Worm (Caenorhabditis elegans) whole organism, young adult: ENCODE results near the gene F53F4.7.

Experiments
- B0336.3 ChIP-seq: fragments of 200-800 bp; sonication (Bioruptor generic); IDR thresholded peaks from 2 replicates; pipeline ENCODE4 v1.3.6; 2022; ENCODE audit warnings: missing genetic modification characterization, missing compliant biosample characterization
- C06A6.2 ChIP-seq: fragments of 200-800 bp; sonication (Bioruptor generic); conservative IDR thresholded peaks from 2 replicates; pipeline ENCODE4 v1.3.6; 2022; ENCODE audit warnings: missing genetic modification characterization, missing compliant biosample characterization
- F33H1.4 ChIP-seq: fragments of 200-800 bp; sonication (Bioruptor generic); IDR thresholded peaks from 2 replicates; pipeline ENCODE4 v1.3.6; 2022; ENCODE audit warnings: missing genetic modification reagents, missing genetic modification characterization, missing compliant biosample characterization
- F55B11.4 ChIP-seq: sonication (generic microtip); optimal IDR thresholded peaks from 2 replicates; lab custom pipeline; 2016; ENCODE audit warnings: missing compliant biosample characterization, missing genetic modification characterization, borderline replicate concordance; ENCODE audit not compliant: insufficient read depth
- F57A8.1 ChIP-seq: fragments of 200-800 bp; sonication (Bioruptor generic); optimal IDR thresholded peaks from 2 replicates; lab custom pipeline; 2018; ENCODE audit warnings: mild to moderate bottlenecking, missing genetic modification characterization, moderate library complexity, missing compliant biosample characterization
- F57C9.4 ChIP-seq: sonication (generic microtip); optimal IDR thresholded peaks from 2 replicates; lab custom pipeline; 2017; ENCODE audit warnings: mild to moderate bottlenecking, missing genetic modification characterization, missing compliant biosample characterization
- K11D2.4 ChIP-seq: fragments of 200-800 bp; sonication (Bioruptor generic); IDR thresholded peaks from 2 replicates; pipeline ENCODE4 v1.3.6; 2022; ENCODE audit warnings: missing genetic modification reagents, missing genetic modification characterization, missing compliant biosample characterization
- Y79H2A.3 ChIP-seq: fragments of 200-800 bp; sonication (Bioruptor generic); conservative IDR thresholded peaks from 2 replicates; pipeline ENCODE4 v1.3.6; 2022; ENCODE audit warnings: missing genetic modification reagents, missing genetic modification characterization, missing compliant biosample characterization
- ama-1 ChIP-seq, 3 experiments: fragments of 150-350 bp in 1 of 3; sonication (generic microtip) in 2 of 3; optimal IDR thresholded peaks; 2 replicates each; lab custom pipeline; 2014 to 2018; ENCODE audit warnings: missing biosample characterization in 2 of 3, missing genetic modification characterization in 2 of 3, missing genetic modification reagents in 2 of 3
- aptf-3 ChIP-seq: fragments of 200-800 bp; sonication (Bioruptor generic); IDR thresholded peaks from 2 replicates; pipeline ENCODE4 v1.3.6; 2022; ENCODE audit warnings: missing genetic modification characterization, missing compliant biosample characterization
- attf-6 ChIP-seq: fragments of 200-800 bp; sonication (Bioruptor generic); IDR thresholded peaks from 2 replicates; pipeline ENCODE4 v1.3.6; 2022; ENCODE audit warnings: missing genetic modification reagents, missing genetic modification characterization, missing compliant biosample characterization
- ceh-27 ChIP-seq: fragments of 200-800 bp; sonication (Bioruptor generic); optimal IDR thresholded peaks from 2 replicates; lab custom pipeline; 2018; ENCODE audit warnings: mild to moderate bottlenecking, missing genetic modification characterization, moderate library complexity, missing compliant biosample characterization
- chd-7 ChIP-seq: sonication (generic microtip); optimal IDR thresholded peaks from 2 replicates; lab custom pipeline; 2016; ENCODE audit warnings: mild to moderate bottlenecking, missing genetic modification characterization, moderate library complexity, missing compliant biosample characterization
- dpl-1 ChIP-seq: fragments of 150-350 bp; optimal IDR thresholded peaks from 2 replicates; lab custom pipeline; 2014; ENCODE audit warnings: missing biosample characterization, missing genetic modification reagents, missing genetic modification characterization
- egl-44 ChIP-seq: fragments of 200-800 bp; sonication (Bioruptor generic); IDR thresholded peaks from 2 replicates; pipeline ENCODE4 v1.3.6; 2022; ENCODE audit warnings: missing genetic modification reagents, missing genetic modification characterization, missing compliant biosample characterization
- egrh-3 ChIP-seq: fragments of 200-800 bp; sonication (Bioruptor generic); IDR thresholded peaks from 2 replicates; pipeline ENCODE4 v1.3.6; 2022; ENCODE audit warnings: missing genetic modification reagents, missing genetic modification characterization, missing compliant biosample characterization
- gei-17 ChIP-seq: fragments of 200-800 bp; sonication (Bioruptor generic); optimal IDR thresholded peaks from 2 replicates; lab custom pipeline; 2018; ENCODE audit warnings: mild to moderate bottlenecking, missing genetic modification characterization, missing compliant biosample characterization
- him-1 ChIP-seq: sonication (generic microtip); optimal IDR thresholded peaks from 2 replicates; lab custom pipeline; 2016; ENCODE audit warnings: missing genotype, missing genetic modification reagents, missing genetic modification characterization, missing compliant biosample characterization
- hmg-20 ChIP-seq: fragments of 200-800 bp; sonication (Bioruptor generic); IDR thresholded peaks from 2 replicates; pipeline ENCODE4 v1.3.6; 2022; ENCODE audit warnings: missing genetic modification reagents, missing genetic modification characterization, missing compliant biosample characterization
- let-607 ChIP-seq, 2 experiments: fragments of 200-800 bp in 1 of 2; sonication (Bioruptor generic) in 1 of 2; sonication (generic microtip) in 1 of 2; optimal IDR thresholded peaks; 2 replicates each; lab custom pipeline; 2016 to 2018; ENCODE audit warnings: mild to moderate bottlenecking in 2 of 2, missing compliant biosample characterization in 2 of 2, missing genetic modification characterization in 2 of 2, moderate library complexity in 2 of 2, missing genotype in 1 of 2
- lsl-1 ChIP-seq: fragments of 200-800 bp; sonication (Bioruptor generic); optimal IDR thresholded peaks from 2 replicates; lab custom pipeline; 2018; ENCODE audit warnings: mild to moderate bottlenecking, missing genetic modification characterization, moderate library complexity, missing compliant biosample characterization
- madf-6 ChIP-seq: fragments of 200-800 bp; sonication (Bioruptor generic); IDR thresholded peaks from 2 replicates; pipeline ENCODE4 v1.3.6; 2022; ENCODE audit warnings: missing genetic modification reagents, missing genetic modification characterization, missing compliant biosample characterization
- madf-8 ChIP-seq: fragments of 200-800 bp; sonication (Bioruptor generic); conservative IDR thresholded peaks from 2 replicates; pipeline ENCODE4 v1.3.6; 2022; ENCODE audit warnings: missing genetic modification reagents, missing genetic modification characterization, missing compliant biosample characterization
- mes-4 ChIP-seq: sonication (generic microtip); optimal IDR thresholded peaks from 2 replicates; lab custom pipeline; 2016; ENCODE audit warnings: missing genotype, missing genetic modification characterization, missing compliant biosample characterization
- mxl-1 ChIP-seq: sonication (generic microtip); optimal IDR thresholded peaks from 2 replicates; lab custom pipeline; 2016; ENCODE audit warnings: missing genetic modification characterization, missing compliant biosample characterization
- nfyb-1 ChIP-seq: fragments of 200-800 bp; sonication (Bioruptor generic); IDR thresholded peaks from 2 replicates; pipeline ENCODE4 v1.3.6; 2022; ENCODE audit warnings: missing genetic modification reagents, missing genetic modification characterization, missing compliant biosample characterization
- nhr-80 ChIP-seq: sonication (generic microtip); optimal IDR thresholded peaks from 2 replicates; lab custom pipeline; 2016; ENCODE audit warnings: missing genetic modification characterization, missing compliant biosample characterization
- rec-8 ChIP-seq, 2 experiments: sonication (generic microtip); optimal IDR thresholded peaks; 2 replicates each; lab custom pipeline; 2016; ENCODE audit warnings: mild to moderate bottlenecking in 2 of 2, missing genetic modification characterization in 2 of 2, missing genetic modification reagents in 2 of 2, missing genotype in 2 of 2, missing biosample characterization in 1 of 2, missing compliant biosample characterization in 1 of 2, moderate library complexity in 1 of 2
- sea-2 ChIP-seq: fragments of 200-800 bp; sonication (Bioruptor generic); IDR thresholded peaks from 2 replicates; pipeline ENCODE4 v1.3.6; 2022; ENCODE audit warnings: missing genetic modification characterization, missing compliant biosample characterization
- snpc-3.4 ChIP-seq: sonication (generic microtip); optimal IDR thresholded peaks from 2 replicates; lab custom pipeline; 2017; ENCODE audit warnings: missing genetic modification characterization, mild to moderate bottlenecking, missing compliant biosample characterization, antibody characterized with exemption, moderate library complexity, missing genotype, missing genetic modification reagents
- sptf-2 ChIP-seq: fragments of 200-800 bp; sonication (Bioruptor generic); optimal IDR thresholded peaks from 2 replicates; lab custom pipeline; 2018; ENCODE audit warnings: mild to moderate bottlenecking, missing genetic modification characterization, missing compliant biosample characterization
- unc-62 ChIP-seq: fragments of 150-350 bp; optimal IDR thresholded peaks from 2 replicates; lab custom pipeline; 2014; ENCODE audit warnings: missing biosample characterization, missing genetic modification reagents, missing genetic modification characterization
- xnd-1 ChIP-seq: sonication (generic microtip); optimal IDR thresholded peaks from 2 replicates; lab custom pipeline; 2016; ENCODE audit warnings: missing genotype, missing genetic modification reagents, missing genetic modification characterization, missing compliant biosample characterization
- ztf-22 ChIP-seq: fragments of 200-800 bp; sonication (Bioruptor generic); optimal IDR thresholded peaks from 2 replicates; lab custom pipeline; 2018; ENCODE audit warnings: mild to moderate bottlenecking, missing genetic modification characterization, moderate library complexity, missing compliant biosample characterization
- ztf-6 ChIP-seq: fragments of 200-800 bp; sonication (Bioruptor generic); IDR thresholded peaks from 2 replicates; pipeline ENCODE4 v1.3.6; 2022; ENCODE audit warnings: missing genetic modification reagents, missing genetic modification characterization, missing compliant biosample characterization

The F53F4.7 gene

ce11 chrV:13587902-13588301 is 25.9 kb downstream of the F53F4.7 start, which contains the start of gene F53F4.17:
F53F4.17 (plus strand) TSS chrV:13588202.
- TF ChIP-seq ceh-27 (GFP tag; lab: Kevin White, UChicago) (no peak), B0336.3 (GFP tag; lab: Robert Waterston, UW) (no peak), egrh-3 (GFP tag; lab: Robert Waterston, UW) (no peak), madf-8 (GFP tag; lab: Robert Waterston, UW) (no peak), K11D2.4 (GFP tag; lab: Robert Waterston, UW) (no peak), unc-62 (GFP tag; lab: Kevin White, UChicago) (no peak), sea-2 (GFP tag; lab: Robert Waterston, UW) (no peak), Y79H2A.3 (GFP tag; lab: Robert Waterston, UW) (no peak), xnd-1 (tag; lab: Kevin White, UChicago) (no peak), gei-17 (GFP tag; lab: Kevin White, UChicago) (no peak), mxl-1 (tag; lab: Kevin White, UChicago) (no peak), mes-4 (tag; lab: Kevin White, UChicago) (no peak), aptf-3 (GFP tag; lab: Robert Waterston, UW) (no peak), F55B11.4 (tag; lab: Kevin White, UChicago) (no peak)

- TF ChIP-seq let-607 (tag; optimal IDR thresholded peaks at IDR 0.05; lab: Kevin White, UChicago) (no peak), C06A6.2 (no peak), ztf-6 (no peak), F33H1.4 (GFP tag; lab: Robert Waterston, UW) (no peak), madf-6 (GFP tag; lab: Robert Waterston, UW) (no peak), him-1 (no peak), chd-7 (tag; lab: Kevin White, UChicago) (no peak), lsl-1 (GFP tag; lab: Kevin White, UChicago) (no peak), sea-2 (GFP tag; lab: Robert Waterston, UW) (no peak), ztf-22 (GFP tag; lab: Kevin White, UChicago) (no peak), snpc-3.4 (tag; lab: Kevin White, UChicago) (no peak), hmg-20 (no peak), attf-6 (GFP tag; lab: Robert Waterston, UW) (no peak), dpl-1 (no peak), F57C9.4 (tag; lab: Kevin White, UChicago) (no peak), ama-1 (optimal IDR thresholded peaks at IDR 0.05; lab: Kevin White, UChicago) (no peak), ama-1 (GFP tag; optimal IDR thresholded peaks at IDR 0.05; lab: Kevin White, UChicago) (no peak), F57A8.1 (GFP tag; lab: Kevin White, UChicago) (no peak)
These were observed 29.3 kb downstream of the F53F4.7 start, which contains the start of gene F53F4.1 for ce11 chrV:13584484-13584883. F53F4.1 (plus strand) TSS chrV:13584784.

DNA sequence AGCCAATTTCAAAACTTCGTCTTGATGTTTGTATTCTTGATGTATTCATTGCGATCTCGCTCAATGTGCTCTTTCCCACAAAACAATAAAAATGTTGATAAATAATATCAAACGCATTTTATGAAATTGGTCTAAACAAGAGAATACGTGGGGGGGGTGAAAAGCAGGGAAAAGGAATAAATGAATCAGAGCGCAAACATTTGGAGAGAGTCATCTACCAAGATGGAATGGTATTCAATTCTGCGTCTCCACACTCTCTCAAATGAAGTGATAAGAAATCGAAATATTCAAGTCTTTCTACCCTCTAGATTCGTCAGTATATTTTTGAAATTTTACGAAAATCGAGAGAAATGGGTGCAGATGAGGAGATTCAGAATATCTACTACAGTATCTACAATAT is 33.1 kb downstream of the F53F4.7 start, which contains the start of gene C50B8.5:
Gene C50B8.5, plus strand, starts transcription at position 273 of the 400 bp plus-strand sequence.
- no peak for TF ChIP-seq C06A6.2
- TF ChIP-seq nhr-80 (tag; lab: Kevin White, UChicago): peak; percentile 46
- TF ChIP-seq nfyb-1 (GFP tag; lab: Robert Waterston, UW): no peak
- no peak for TF ChIP-seq rec-8 (tag; optimal IDR thresholded peaks at IDR 0.05; lab: Kevin White, UChicago)
- TF ChIP-seq egl-44: no peak

DNA sequence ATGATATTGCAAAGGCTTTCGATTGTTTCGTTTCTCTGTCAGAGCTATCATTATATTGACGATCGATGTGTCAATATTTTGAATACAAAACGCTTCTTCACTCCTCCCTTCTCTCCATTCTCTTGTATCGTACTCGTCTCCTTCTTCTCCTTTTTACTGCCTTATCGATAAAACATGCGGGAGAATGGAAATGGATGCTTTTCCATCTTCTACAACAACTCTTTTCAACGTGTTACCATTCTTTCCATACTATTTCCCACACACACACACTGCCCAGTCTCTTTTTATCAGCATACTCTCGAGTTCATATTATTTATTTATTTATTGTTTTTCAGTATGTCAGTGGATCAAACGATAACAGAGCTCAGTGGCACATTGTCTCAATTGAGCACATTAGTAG is 35.1 kb downstream of the F53F4.7 start, which contains the start of gene C50B8.6:
Gene C50B8.6, plus strand, starts transcription at position 336 of the 400 bp plus-strand sequence.
- TF ChIP-seq sptf-2 (GFP tag; lab: Kevin White, UChicago) (no peak), nhr-80 (tag; lab: Kevin White, UChicago) (peak; percentile 82)
